Worm (Caenorhabditis elegans) whole organism, late embryonic: ENCODE measurements around the gene C05C9.3.

Experiments
- C08G9.2 ChIP-seq: sonication (generic microtip); optimal IDR thresholded peaks from 2 replicates; lab custom pipeline; 2016; ENCODE audit warnings: mild to moderate bottlenecking, missing genetic modification characterization, moderate library complexity, missing compliant biosample characterization
- F13H6.1 ChIP-seq: sonication (generic microtip); optimal IDR thresholded peaks from 2 replicates; lab custom pipeline; 2016; ENCODE audit warnings: missing genetic modification characterization, missing compliant biosample characterization
- K02D7.2 ChIP-seq: sonication (generic microtip); optimal IDR thresholded peaks from 2 replicates; lab custom pipeline; 2017; ENCODE audit warnings: mild to moderate bottlenecking, missing genetic modification characterization, missing compliant biosample characterization
- K09A11.1 ChIP-seq: sonication (generic microtip); optimal IDR thresholded peaks from 2 replicates; lab custom pipeline; 2017; ENCODE audit warnings: antibody characterized with exemption, mild to moderate bottlenecking, missing genetic modification characterization, missing compliant biosample characterization; ENCODE audit not compliant: insufficient read depth
- T23F11.4 ChIP-seq: fragments of 200-800 bp; sonication (Bioruptor generic); optimal IDR thresholded peaks from 2 replicates; lab custom pipeline; 2018; ENCODE audit warnings: mild to moderate bottlenecking, missing genetic modification characterization, missing compliant biosample characterization
- Y22D7AL.16 ChIP-seq: sonication (generic microtip); optimal IDR thresholded peaks from 2 replicates; lab custom pipeline; 2016; ENCODE audit warnings: missing genetic modification characterization, missing compliant biosample characterization
- ama-1 ChIP-seq: fragments of 150-350 bp; optimal IDR thresholded peaks from 2 replicates; lab custom pipeline; 2014
- ceh-19 ChIP-seq: fragments of 200-800 bp; sonication (Bioruptor generic); optimal IDR thresholded peaks from 2 replicates; lab custom pipeline; 2018; ENCODE audit warnings: mild to moderate bottlenecking, missing genetic modification characterization, missing compliant biosample characterization
- ceh-2 ChIP-seq: sonication (generic microtip); optimal IDR thresholded peaks from 2 replicates; lab custom pipeline; 2016; ENCODE audit warnings: missing genotype, missing genetic modification characterization, missing compliant biosample characterization
- ceh-22 ChIP-seq: sonication (generic microtip); optimal IDR thresholded peaks from 2 replicates; lab custom pipeline; 2017; ENCODE audit warnings: missing biosample characterization, missing genetic modification characterization
- ceh-24 ChIP-seq: sonication (generic microtip); optimal IDR thresholded peaks from 2 replicates; lab custom pipeline; 2016; ENCODE audit warnings: mild to moderate bottlenecking, missing genetic modification characterization, missing compliant biosample characterization
- ceh-6 ChIP-seq: fragments of 200-800 bp; sonication (Bioruptor generic); optimal IDR thresholded peaks from 2 replicates; lab custom pipeline; 2018; ENCODE audit warnings: mild to moderate bottlenecking, missing genetic modification characterization, missing compliant biosample characterization
- che-1 ChIP-seq: sonication (generic microtip); optimal IDR thresholded peaks from 2 replicates; lab custom pipeline; 2016; ENCODE audit warnings: mild to moderate bottlenecking, missing genetic modification characterization, missing compliant biosample characterization
- dmd-4 ChIP-seq: sonication (generic microtip); optimal IDR thresholded peaks from 2 replicates; lab custom pipeline; 2016; ENCODE audit warnings: borderline replicate concordance, missing genetic modification characterization, missing compliant biosample characterization
- dve-1 ChIP-seq: sonication (generic microtip); optimal IDR thresholded peaks from 2 replicates; lab custom pipeline; 2017; ENCODE audit warnings: antibody characterized with exemption, mild to moderate bottlenecking, missing genetic modification characterization, missing compliant biosample characterization
- eyg-1 ChIP-seq: sonication (generic microtip); optimal IDR thresholded peaks from 2 replicates; lab custom pipeline; 2016; ENCODE audit warnings: missing genotype, missing genetic modification characterization, missing compliant biosample characterization
- fax-1 ChIP-seq: sonication (generic microtip); optimal IDR thresholded peaks from 2 replicates; lab custom pipeline; 2016; ENCODE audit warnings: missing genotype, missing genetic modification characterization, missing compliant biosample characterization
- fkh-10 ChIP-seq: fragments of 150-350 bp; optimal IDR thresholded peaks from 2 replicates; lab custom pipeline; 2014; ENCODE audit warnings: missing biosample characterization, missing genetic modification reagents, missing genetic modification characterization
- fkh-6 ChIP-seq: sonication (generic microtip); optimal IDR thresholded peaks from 2 replicates; lab custom pipeline; 2016; ENCODE audit warnings: missing genetic modification characterization, missing compliant biosample characterization
- gmeb-2 ChIP-seq: sonication (generic microtip); optimal IDR thresholded peaks from 2 replicates; lab custom pipeline; 2016; ENCODE audit warnings: missing genetic modification characterization, inconsistent platforms, missing compliant biosample characterization
- hlh-13 ChIP-seq: fragments of 200-800 bp; sonication (Bioruptor generic); optimal IDR thresholded peaks from 2 replicates; lab custom pipeline; 2018; ENCODE audit warnings: mild to moderate bottlenecking, missing genetic modification characterization, missing compliant biosample characterization
- hlh-15 ChIP-seq: sonication (generic microtip); optimal IDR thresholded peaks from 2 replicates; lab custom pipeline; 2016; ENCODE audit warnings: missing genetic modification characterization, missing compliant biosample characterization
- hlh-30 ChIP-seq: sonication (generic microtip); optimal IDR thresholded peaks from 2 replicates; lab custom pipeline; 2017; ENCODE audit warnings: antibody characterized with exemption, missing genetic modification characterization, missing compliant biosample characterization; ENCODE audit not compliant: insufficient read depth
- hlh-6 ChIP-seq: sonication (generic microtip); optimal IDR thresholded peaks from 2 replicates; lab custom pipeline; 2016; ENCODE audit warnings: missing genotype, missing genetic modification characterization, missing compliant biosample characterization
- hlh-8 ChIP-seq: sonication (generic microtip); optimal IDR thresholded peaks from 2 replicates; lab custom pipeline; 2016; ENCODE audit warnings: missing genotype, missing genetic modification characterization, missing compliant biosample characterization
- lim-6 ChIP-seq: sonication (generic microtip); optimal IDR thresholded peaks from 2 replicates; lab custom pipeline; 2016; ENCODE audit warnings: missing genetic modification characterization, missing compliant biosample characterization
- lin-11 ChIP-seq: fragments of 200-800 bp; sonication (Bioruptor generic); optimal IDR thresholded peaks from 2 replicates; lab custom pipeline; 2018; ENCODE audit warnings: mild to moderate bottlenecking, missing genetic modification characterization, missing compliant biosample characterization
- mec-3 ChIP-seq: sonication (generic microtip); optimal IDR thresholded peaks from 2 replicates; lab custom pipeline; 2016; ENCODE audit warnings: borderline replicate concordance, missing genetic modification characterization, missing compliant biosample characterization
- nfya-1 ChIP-seq: sonication (generic microtip); optimal IDR thresholded peaks from 2 replicates; lab custom pipeline; 2017; ENCODE audit warnings: missing genetic modification characterization, mild to moderate bottlenecking, missing compliant biosample characterization, antibody characterized with exemption, moderate library complexity
- nhr-232 ChIP-seq: sonication (generic microtip); optimal IDR thresholded peaks from 2 replicates; lab custom pipeline; 2016; ENCODE audit warnings: missing genetic modification characterization, missing compliant biosample characterization
- npax-4 ChIP-seq: sonication (generic microtip); optimal IDR thresholded peaks from 2 replicates; lab custom pipeline; 2016; ENCODE audit warnings: missing genetic modification characterization, missing compliant biosample characterization
- odd-2 ChIP-seq: sonication (generic microtip); optimal IDR thresholded peaks from 2 replicates; lab custom pipeline; 2017; ENCODE audit warnings: antibody characterized with exemption, mild to moderate bottlenecking, missing genetic modification characterization, missing compliant biosample characterization
- pag-3 ChIP-seq: sonication (generic microtip); optimal IDR thresholded peaks from 2 replicates; lab custom pipeline; 2016; ENCODE audit warnings: missing compliant biosample characterization, missing genetic modification characterization, borderline replicate concordance
- pha-2 ChIP-seq: sonication (generic microtip); optimal IDR thresholded peaks from 2 replicates; lab custom pipeline; 2017; ENCODE audit warnings: mild to moderate bottlenecking, missing genetic modification characterization, missing compliant biosample characterization
- pros-1 ChIP-seq: fragments of 150-350 bp; optimal IDR thresholded peaks from 2 replicates; lab custom pipeline; 2014; ENCODE audit warnings: missing biosample characterization, missing genetic modification reagents, missing genetic modification characterization
- ref-2 ChIP-seq: sonication (generic microtip); optimal IDR thresholded peaks from 2 replicates; lab custom pipeline; 2016; ENCODE audit warnings: missing genetic modification characterization, missing compliant biosample characterization
- rnt-1 ChIP-seq: sonication (generic microtip); optimal IDR thresholded peaks from 2 replicates; lab custom pipeline; 2016; ENCODE audit warnings: missing genetic modification characterization, missing compliant biosample characterization
- sdc-2 ChIP-seq: sonication (generic microtip); optimal IDR thresholded peaks from 2 replicates; lab custom pipeline; 2016; ENCODE audit warnings: missing genotype, missing genetic modification characterization, missing compliant biosample characterization
- sox-2 ChIP-seq: fragments of 200-800 bp; sonication (Bioruptor generic); IDR thresholded peaks from 2 replicates; pipeline ENCODE4 v1.3.6; 2022; ENCODE audit warnings: missing genetic modification reagents, missing genetic modification characterization, missing compliant biosample characterization
- sox-4 ChIP-seq: sonication (generic microtip); optimal IDR thresholded peaks from 2 replicates; lab custom pipeline; 2017; ENCODE audit warnings: mild to moderate bottlenecking, missing genetic modification characterization, inconsistent platforms, missing compliant biosample characterization
- syd-9 ChIP-seq: sonication (generic microtip); optimal IDR thresholded peaks from 2 replicates; lab custom pipeline; 2016; ENCODE audit warnings: mild to moderate bottlenecking, missing genetic modification characterization, moderate library complexity, missing compliant biosample characterization
- tbx-2 ChIP-seq: sonication (generic microtip); optimal IDR thresholded peaks from 2 replicates; lab custom pipeline; 2016; ENCODE audit warnings: missing genetic modification characterization, missing compliant biosample characterization
- tbx-7 ChIP-seq: sonication (generic microtip); optimal IDR thresholded peaks from 2 replicates; lab custom pipeline; 2016; ENCODE audit warnings: missing genotype, missing genetic modification characterization, missing compliant biosample characterization
- ttx-3 ChIP-seq: sonication (generic microtip); optimal IDR thresholded peaks from 2 replicates; lab custom pipeline; 2016; ENCODE audit warnings: missing genetic modification reagents, missing genetic modification characterization, missing compliant biosample characterization
- unc-42 ChIP-seq: sonication (generic microtip); optimal IDR thresholded peaks from 2 replicates; lab custom pipeline; 2016; ENCODE audit warnings: missing genotype, missing genetic modification characterization, missing compliant biosample characterization
- unc-55 ChIP-seq: sonication (generic microtip); optimal IDR thresholded peaks from 2 replicates; lab custom pipeline; 2017; ENCODE audit warnings: missing biosample characterization, missing genetic modification reagents, missing genetic modification characterization
- unc-86 ChIP-seq: sonication (generic microtip); optimal IDR thresholded peaks from 2 replicates; lab custom pipeline; 2016; ENCODE audit warnings: missing genetic modification characterization, missing compliant biosample characterization
- zip-5 ChIP-seq: sonication (generic microtip); optimal IDR thresholded peaks from 2 replicates; lab custom pipeline; 2016; ENCODE audit warnings: missing genetic modification characterization, missing compliant biosample characterization
- ztf-16 ChIP-seq: sonication (generic microtip); optimal IDR thresholded peaks from 2 replicates; lab custom pipeline; 2017; ENCODE audit warnings: missing genetic modification characterization, missing compliant biosample characterization

Gene C05C9.3

ce11 chrX:11097343-11097742 lies 55.3 kb downstream of the C05C9.3 start:
- no peak for TF ChIP-seq ceh-24 (tag; lab: Kevin White, UChicago)
- no peak for TF ChIP-seq hlh-13 (GFP tag; lab: Kevin White, UChicago)
- no peak for TF ChIP-seq che-1 (tag; lab: Kevin White, UChicago)
- TF ChIP-seq pag-3 (tag; lab: Kevin White, UChicago) = no peak
- TF ChIP-seq lin-11 (tag; lab: Kevin White, UChicago) = no peak
- TF ChIP-seq hlh-8 (tag; lab: Kevin White, UChicago) = no peak
- TF ChIP-seq ceh-6 (GFP tag; lab: Kevin White, UChicago) = no peak
- TF ChIP-seq lim-6 (tag; lab: Kevin White, UChicago) = no peak
- no peak for TF ChIP-seq sdc-2 (tag; lab: Kevin White, UChicago)
- TF ChIP-seq ceh-22 (tag; lab: Kevin White, UChicago) = no peak
- no peak for TF ChIP-seq unc-42
- no peak for TF ChIP-seq T23F11.4 (GFP tag; lab: Kevin White, UChicago)
- TF ChIP-seq Y22D7AL.16 (tag; lab: Kevin White, UChicago) = no peak

- peak; percentile 61 for TF ChIP-seq dmd-4 (tag; lab: Kevin White, UChicago)
- peak; percentile 66 for TF ChIP-seq eyg-1 (tag; lab: Kevin White, UChicago)
- peak; percentile 63 for TF ChIP-seq sox-2 (GFP tag; lab: Robert Waterston, UW)
- peak; percentile 56 for TF ChIP-seq fkh-10
- peak; percentile 8 for TF ChIP-seq tbx-7 (tag; lab: Kevin White, UChicago)
- peak; percentile 53 for TF ChIP-seq lin-11 (tag; lab: Kevin White, UChicago)
- peak; percentile 68 for TF ChIP-seq ceh-2 (tag; lab: Kevin White, UChicago)
- TF ChIP-seq mec-3 (tag; lab: Kevin White, UChicago) = peak; percentile 40
- TF ChIP-seq ceh-24 (tag; lab: Kevin White, UChicago) = no peak
- TF ChIP-seq K02D7.2 (tag; lab: Kevin White, UChicago) = peak; percentile 35
- TF ChIP-seq K09A11.1 (tag; lab: Kevin White, UChicago) = peak; percentile 34
- TF ChIP-seq tbx-2 (tag; lab: Kevin White, UChicago) = peak; percentile 80
- TF ChIP-seq ztf-16 (tag; lab: Kevin White, UChicago) = peak; percentile 66
- peak; percentile 62 for TF ChIP-seq hlh-8 (tag; lab: Kevin White, UChicago)
- TF ChIP-seq unc-42 = peak; percentile 68
- TF ChIP-seq ref-2 (tag; lab: Kevin White, UChicago) = peak; percentile 84
- peak; percentile 87 for TF ChIP-seq hlh-6
- no peak for TF ChIP-seq pros-1 (tag; lab: Kevin White, UChicago)
- TF ChIP-seq hlh-30 (tag; lab: Kevin White, UChicago) = peak; percentile 20
- TF ChIP-seq che-1 (tag; lab: Kevin White, UChicago) = peak; percentile 78
- TF ChIP-seq ceh-19 (GFP tag; lab: Kevin White, UChicago) = peak; percentile 41
- TF ChIP-seq ama-1 = no peak
- TF ChIP-seq zip-5 (tag; lab: Kevin White, UChicago) = no peak
- TF ChIP-seq ttx-3 = peak; percentile 73
- TF ChIP-seq odd-2 = no peak
- no peak for TF ChIP-seq hlh-15 (tag; lab: Kevin White, UChicago)
- TF ChIP-seq syd-9 = peak; percentile 59
- TF ChIP-seq Y22D7AL.16 (tag; lab: Kevin White, UChicago) = peak; percentile 19
- TF ChIP-seq nfya-1 (tag; lab: Kevin White, UChicago) = peak; percentile 73
- no peak for TF ChIP-seq pag-3 (tag; lab: Kevin White, UChicago)
- peak; percentile 74 for TF ChIP-seq unc-86
- TF ChIP-seq pha-2 (tag; lab: Kevin White, UChicago) = peak; percentile 65
- TF ChIP-seq nhr-232 (tag; lab: Kevin White, UChicago) = peak; percentile 71
- TF ChIP-seq F13H6.1 (tag; lab: Kevin White, UChicago) = peak; percentile 59
- TF ChIP-seq ceh-6 (GFP tag; lab: Kevin White, UChicago) = peak; percentile 77
- peak; percentile 78 for TF ChIP-seq rnt-1 (tag; lab: Kevin White, UChicago)
- TF ChIP-seq fax-1 = peak; percentile 56
- TF ChIP-seq ceh-22 (tag; lab: Kevin White, UChicago) = no peak
- TF ChIP-seq npax-4 (tag; lab: Kevin White, UChicago) = peak; percentile 26
- peak; percentile 40 for TF ChIP-seq sox-4 (tag; lab: Kevin White, UChicago)
- TF ChIP-seq unc-55 (GFP tag; lab: Kevin White, UChicago) = no peak
- TF ChIP-seq lim-6 (tag; lab: Kevin White, UChicago) = peak; percentile 62
- TF ChIP-seq gmeb-2 (tag; lab: Kevin White, UChicago) = no peak
- peak; percentile 65 for TF ChIP-seq dve-1
- TF ChIP-seq fkh-6 (tag; lab: Kevin White, UChicago) = peak; percentile 69
- TF ChIP-seq C08G9.2 (tag; lab: Kevin White, UChicago) = peak; percentile 64
Measured at ce11 chrX:11095480-11095879, 57.1 kb downstream of the C05C9.3 start.
